Worm (Caenorhabditis elegans) whole organism, L2 larva: ENCODE data around the gene C06G4.4.

Experiments used
- C34F6.9 ChIP-seq: fragments of 150-350 bp; optimal IDR thresholded peaks from 2 replicates; lab custom pipeline; 2014; ENCODE audit warnings: missing biosample characterization, missing genetic modification characterization
- F13H6.1 ChIP-seq: sonication (generic microtip); optimal IDR thresholded peaks from 2 replicates; lab custom pipeline; 2016; ENCODE audit warnings: missing genetic modification characterization, missing compliant biosample characterization
- R02D3.7 ChIP-seq: fragments of 150-350 bp; optimal IDR thresholded peaks from 2 replicates; lab custom pipeline; 2014; ENCODE audit warnings: missing biosample characterization, missing genetic modification characterization
- alr-1 ChIP-seq: fragments of 150-350 bp; optimal IDR thresholded peaks from 2 replicates; lab custom pipeline; 2014; ENCODE audit warnings: missing biosample characterization, missing genetic modification characterization
- aly-2 ChIP-seq: fragments of 150-350 bp; optimal IDR thresholded peaks from 2 replicates; lab custom pipeline; 2014; ENCODE audit warnings: missing biosample characterization, missing genetic modification characterization
- ama-1 ChIP-seq: fragments of 150-350 bp; optimal IDR thresholded peaks from 2 replicates; lab custom pipeline; 2018; ENCODE audit warnings: inconsistent platforms
- blmp-1 ChIP-seq: sonication (generic microtip); optimal IDR thresholded peaks from 2 replicates; lab custom pipeline; 2017; ENCODE audit warnings: missing genetic modification characterization, mild to moderate bottlenecking, missing compliant biosample characterization, antibody characterized with exemption, moderate library complexity; ENCODE audit not compliant: insufficient read depth
- ceh-16 ChIP-seq: fragments of 150-350 bp; optimal IDR thresholded peaks from 2 replicates; lab custom pipeline; 2014; ENCODE audit warnings: missing biosample characterization, missing genetic modification characterization
- ceh-82 ChIP-seq: fragments of 150-350 bp; optimal IDR thresholded peaks from 2 replicates; lab custom pipeline; 2014; ENCODE audit warnings: missing biosample characterization, missing genetic modification characterization
- crh-2 ChIP-seq: sonication (generic microtip); optimal IDR thresholded peaks from 2 replicates; lab custom pipeline; 2017; ENCODE audit warnings: missing biosample characterization, missing genetic modification characterization
- dmd-4 ChIP-seq: sonication (generic microtip); optimal IDR thresholded peaks from 2 replicates; lab custom pipeline; 2017; ENCODE audit warnings: missing biosample characterization, missing genetic modification characterization
- elt-1 ChIP-seq: fragments of 150-350 bp; optimal IDR thresholded peaks from 2 replicates; lab custom pipeline; 2014; ENCODE audit warnings: missing biosample characterization, missing genetic modification characterization
- fos-1 ChIP-seq: fragments of 150-350 bp; optimal IDR thresholded peaks from 2 replicates; lab custom pipeline; 2014; ENCODE audit warnings: missing biosample characterization, missing genetic modification characterization
- gmeb-1 ChIP-seq: fragments of 150-350 bp; optimal IDR thresholded peaks from 2 replicates; lab custom pipeline; 2014; ENCODE audit warnings: missing biosample characterization, missing genetic modification characterization
- lin-11 ChIP-seq: fragments of 150-350 bp; sonication (generic microtip); optimal IDR thresholded peaks from 2 replicates; lab custom pipeline; 2014; ENCODE audit warnings: missing biosample characterization, missing genetic modification characterization, inconsistent platforms, mixed read lengths
- lin-13 ChIP-seq: fragments of 150-350 bp; optimal IDR thresholded peaks from 2 replicates; lab custom pipeline; 2014; ENCODE audit warnings: missing biosample characterization, missing genetic modification reagents, missing genetic modification characterization
- lin-39 ChIP-seq: fragments of 150-350 bp; optimal IDR thresholded peaks from 2 replicates; lab custom pipeline; 2014; ENCODE audit warnings: missing biosample characterization, missing genetic modification reagents, missing genetic modification characterization
- lsy-2 ChIP-seq, 2 experiments: fragments of 150-350 bp in 1 of 2; sonication (generic microtip) in 1 of 2; optimal IDR thresholded peaks; 2 replicates each; lab custom pipeline; 2014 to 2017; ENCODE audit warnings: missing biosample characterization in 2 of 2, missing genetic modification characterization in 2 of 2
- mab-5 ChIP-seq: fragments of 150-350 bp; optimal IDR thresholded peaks from 2 replicates; lab custom pipeline; 2014; ENCODE audit warnings: missing biosample characterization, missing genetic modification characterization
- mdl-1 ChIP-seq, 2 experiments: fragments of 150-350 bp in 1 of 2; sonication (generic microtip) in 1 of 2; optimal IDR thresholded peaks; 2 replicates each; lab custom pipeline; 2017; ENCODE audit warnings: missing biosample characterization in 2 of 2, missing genetic modification characterization in 2 of 2
- nhr-10 ChIP-seq: sonication (generic microtip); optimal IDR thresholded peaks from 2 replicates; lab custom pipeline; 2017; ENCODE audit warnings: missing biosample characterization, missing genetic modification characterization
- nhr-11 ChIP-seq: fragments of 150-350 bp; optimal IDR thresholded peaks from 2 replicates; lab custom pipeline; 2014; ENCODE audit warnings: missing biosample characterization, missing genetic modification characterization
- nhr-12 ChIP-seq: fragments of 150-350 bp; optimal IDR thresholded peaks from 2 replicates; lab custom pipeline; 2014; ENCODE audit warnings: missing biosample characterization, missing genetic modification characterization
- nhr-129 ChIP-seq: fragments of 150-350 bp; optimal IDR thresholded peaks from 2 replicates; lab custom pipeline; 2014; ENCODE audit warnings: missing biosample characterization, missing genetic modification characterization
- nhr-21 ChIP-seq: fragments of 150-350 bp; optimal IDR thresholded peaks from 2 replicates; lab custom pipeline; 2014; ENCODE audit warnings: missing biosample characterization, missing genetic modification characterization
- nhr-23 ChIP-seq: fragments of 150-350 bp; optimal IDR thresholded peaks from 2 replicates; lab custom pipeline; 2014; ENCODE audit warnings: missing biosample characterization, missing genetic modification reagents, missing genetic modification characterization
- nhr-237 ChIP-seq: fragments of 150-350 bp; optimal IDR thresholded peaks from 2 replicates; lab custom pipeline; 2014; ENCODE audit warnings: missing biosample characterization, missing genetic modification characterization
- nhr-25 ChIP-seq: fragments of 150-350 bp; sonication (generic microtip); optimal IDR thresholded peaks from 3 replicates; lab custom pipeline; 2014; ENCODE audit warnings: missing biosample characterization, missing genetic modification characterization
- nhr-6 ChIP-seq: fragments of 150-350 bp; optimal IDR thresholded peaks from 2 replicates; lab custom pipeline; 2014; ENCODE audit warnings: missing biosample characterization, missing genetic modification characterization
- peb-1 ChIP-seq: fragments of 150-350 bp; optimal IDR thresholded peaks from 2 replicates; lab custom pipeline; 2014; ENCODE audit warnings: missing biosample characterization, missing genetic modification characterization
- sem-4 ChIP-seq: fragments of 150-350 bp; optimal IDR thresholded peaks from 2 replicates; lab custom pipeline; 2014; ENCODE audit warnings: missing biosample characterization, missing genetic modification reagents, missing genetic modification characterization
- skn-1 ChIP-seq: sonication (generic microtip); optimal IDR thresholded peaks from 2 replicates; lab custom pipeline; 2017; ENCODE audit warnings: missing biosample characterization, missing genetic modification characterization
- sma-3 ChIP-seq: sonication (generic microtip); optimal IDR thresholded peaks from 2 replicates; lab custom pipeline; 2016; ENCODE audit warnings: missing genetic modification reagents, missing genetic modification characterization, missing compliant biosample characterization
- sma-9 ChIP-seq, 2 experiments: fragments of 150-350 bp in 1 of 2; sonication (generic microtip) in 1 of 2; optimal IDR thresholded peaks; 2 replicates each; lab custom pipeline; 2014 to 2016; ENCODE audit warnings: missing genetic modification characterization in 2 of 2, mild to moderate bottlenecking in 1 of 2, missing biosample characterization in 1 of 2, missing compliant biosample characterization in 1 of 2, missing genetic modification reagents in 1 of 2, moderate library complexity in 1 of 2
- snpc-4 ChIP-seq: fragments of 150-350 bp; optimal IDR thresholded peaks from 2 replicates; lab custom pipeline; 2014; ENCODE audit warnings: missing biosample characterization, missing genetic modification characterization
- unc-39 ChIP-seq: fragments of 150-350 bp; optimal IDR thresholded peaks from 2 replicates; lab custom pipeline; 2014; ENCODE audit warnings: missing biosample characterization, missing genetic modification characterization
- unc-55 ChIP-seq: fragments of 150-350 bp; sonication (generic microtip); optimal IDR thresholded peaks from 3 replicates; lab custom pipeline; 2014; ENCODE audit warnings: missing biosample characterization, missing genetic modification reagents, missing genetic modification characterization
- unc-62 ChIP-seq: fragments of 150-350 bp; optimal IDR thresholded peaks from 2 replicates; lab custom pipeline; 2014; ENCODE audit warnings: missing biosample characterization, missing genetic modification reagents, missing genetic modification characterization
- zag-1 ChIP-seq: fragments of 150-350 bp; optimal IDR thresholded peaks from 2 replicates; lab custom pipeline; 2014; ENCODE audit warnings: missing biosample characterization, missing genetic modification characterization
- ztf-1 ChIP-seq: fragments of 200-800 bp; sonication (Bioruptor generic); conservative IDR thresholded peaks from 2 replicates; pipeline ENCODE4 v1.3.6; 2022; ENCODE audit warnings: missing genetic modification characterization, missing compliant biosample characterization
- ztf-11 ChIP-seq: sonication (generic microtip); optimal IDR thresholded peaks from 2 replicates; lab custom pipeline; 2017; ENCODE audit warnings: missing biosample characterization, missing genetic modification characterization
- ztf-4 ChIP-seq: fragments of 150-350 bp; optimal IDR thresholded peaks from 2 replicates; lab custom pipeline; 2014; ENCODE audit warnings: missing biosample characterization, missing genetic modification characterization

C06G4.4 gene

ce11 chrIII:7977777-7978176 is at the start of gene C06G4.4:
TSS of gene C06G4.4 (minus strand) at chrIII:7977812.
- TF ChIP-seq unc-62 (GFP tag; lab: Kevin White, UChicago): no peak
- no peak for TF ChIP-seq ztf-4 (tag; lab: Kevin White, UChicago)
- TF ChIP-seq, all 48 proteins: peak for 0

ce11 chrIII:8022077-8022476 is 44.5 kb upstream of the C06G4.4 start, which contains the start of gene F44B9.2:
TSS of gene F44B9.2 (plus strand) at chrIII:8022463.
- TF ChIP-seq peb-1: no peak

ce11 chrIII:8020823-8021332 is 43.3 kb upstream of the C06G4.4 start, which contains the start of gene lin-36:
TSS of gene lin-36 (minus strand) at chrIII:8020873.
- TF ChIP-seq nhr-129 (tag; lab: Kevin White, UChicago) (peak; percentile 82), ztf-4 (tag; lab: Kevin White, UChicago) (no peak), alr-1 (tag; lab: Kevin White, UChicago) (no peak), unc-55 (peak; percentile 89), F13H6.1 (tag; lab: Kevin White, UChicago) (peak; percentile 61), ceh-82 (tag; lab: Kevin White, UChicago) (no peak), crh-2 (tag; lab: Kevin White, UChicago) (peak; percentile 83), R02D3.7 (tag; lab: Kevin White, UChicago) (no peak), ama-1 (no peak), nhr-21 (tag; lab: Kevin White, UChicago) (peak; percentile 58), ceh-16 (tag; lab: Kevin White, UChicago) (peak; percentile 58), skn-1 (peak; percentile 44), blmp-1 (no peak), lin-13 (GFP tag; lab: Kevin White, UChicago) (peak; percentile 85), sma-9 (GFP tag; optimal IDR thresholded peaks at IDR 0.05; lab: Kevin White, UChicago) (peak; percentile 71), sma-9 (tag; optimal IDR thresholded peaks at IDR 0.05; lab: Kevin White, UChicago) (no peak), sma-3 (peak; percentile 73), aly-2 (no peak), unc-62 (GFP tag; lab: Kevin White, UChicago) (no peak), nhr-12 (tag; lab: Kevin White, UChicago) (no peak), nhr-10 (tag; lab: Kevin White, UChicago) (no peak), mab-5 (tag; lab: Kevin White, UChicago) (peak; percentile 63), snpc-4 (no peak), C34F6.9 (tag; lab: Kevin White, UChicago) (peak; percentile 95), unc-39 (no peak), nhr-6 (no peak), zag-1 (tag; lab: Kevin White, UChicago) (peak; percentile 16), dmd-4 (no peak), nhr-23 (tag; lab: Kevin White, UChicago) (no peak), fos-1 (tag; lab: Kevin White, UChicago) (peak; percentile 72), nhr-25 (tag; lab: Kevin White, UChicago) (peak; percentile 74), lin-11 (peak; percentile 51), elt-1 (tag; lab: Kevin White, UChicago) (no peak), nhr-11 (tag; lab: Kevin White, UChicago) (no peak), sem-4 (peak; percentile 51), gmeb-1 (tag; lab: Kevin White, UChicago) (peak; percentile 87), mdl-1 (tag; optimal IDR thresholded peaks at IDR 0.05; lab: Kevin White, UChicago) (no peak), peb-1 (no peak), lsy-2 (tag; optimal IDR thresholded peaks at IDR 0.05; lab: Kevin White, UChicago) (peak; percentile 77 to 92), nhr-237 (tag; lab: Kevin White, UChicago) (peak; percentile 7)
- TF ChIP-seq, all 48 proteins: peak for 20

ce11 chrIII:8017053-8017452 is 39.4 kb upstream of the C06G4.4 start:
- no peak for TF ChIP-seq sma-3
- TF ChIP-seq lin-39 (tag; lab: Kevin White, UChicago): no peak
- TF ChIP-seq ztf-11 (tag; lab: Kevin White, UChicago): no peak
- TF ChIP-seq alr-1 (tag; lab: Kevin White, UChicago): no peak
- TF ChIP-seq nhr-129 (tag; lab: Kevin White, UChicago): no peak
- no peak for TF ChIP-seq ztf-1
- no peak for TF ChIP-seq nhr-25 (tag; lab: Kevin White, UChicago)
- no peak for TF ChIP-seq elt-1 (tag; lab: Kevin White, UChicago)
- TF ChIP-seq nhr-21 (tag; lab: Kevin White, UChicago): no peak
